Worm (Caenorhabditis elegans): ENCODE results near the gene ifg-1.

DNA sequence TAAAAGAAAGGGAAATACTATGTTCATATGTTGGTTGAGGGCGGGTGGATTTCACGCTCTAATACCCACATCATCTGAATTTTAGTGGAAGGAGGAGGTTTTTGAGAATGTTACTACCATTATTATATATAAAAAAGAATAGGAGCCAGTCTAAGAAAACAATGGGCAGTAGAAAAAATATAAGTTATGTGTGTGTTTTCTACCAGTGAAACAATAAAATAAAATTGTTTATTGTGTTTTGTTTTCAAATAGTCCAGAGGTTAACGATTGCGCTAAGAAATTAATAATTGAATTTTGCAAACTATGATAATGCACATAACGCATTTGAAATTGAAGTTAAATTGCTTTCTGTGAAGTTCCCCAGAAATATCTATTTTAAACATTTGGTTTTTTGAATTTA, 7.5 kb upstream of the ifg-1 start, which contains the start of gene M110.8:
- TF ChIP-seq nhr-77 (tag; optimal IDR thresholded peaks at IDR 0.05) = no peak
- no peak for TF ChIP-seq ZK546.5 (tag; optimal IDR thresholded peaks at IDR 0.05)
- no peak for TF ChIP-seq snpc-4 (tag; optimal IDR thresholded peaks at IDR 0.05)
- no peak for TF ChIP-seq unc-62 (GFP tag; optimal IDR thresholded peaks at IDR 0.05 in 1 of 2)
- TF ChIP-seq unc-62 (tag; optimal IDR thresholded peaks at IDR 0.05) = no peak
- no peak for TF ChIP-seq ama-1 (optimal IDR thresholded peaks at IDR 0.05)
- no peak for TF ChIP-seq set-16 (GFP tag; IDR thresholded peaks at IDR 0.05)
- no peak for TF ChIP-seq mdl-1 (tag; optimal IDR thresholded peaks at IDR 0.05)
- TF ChIP-seq aly-2 (tag; optimal IDR thresholded peaks at IDR 0.05) = no peak
- TF ChIP-seq aha-1 (tag) = no peak
- no peak for TF ChIP-seq php-3 (GFP tag; IDR thresholded peaks at IDR 0.05)
- TF ChIP-seq F49E8.2 (tag; optimal IDR thresholded peaks at IDR 0.05; ENCODE audit: borderline replicate concordance) = no peak
- no peak for TF ChIP-seq nhr-76 (tag; optimal IDR thresholded peaks at IDR 0.05)
- TF ChIP-seq ceh-82 (tag; optimal IDR thresholded peaks at IDR 0.05) = no peak
